Fruit fly (Drosophila melanogaster) whole organism, embryonic: ENCODE results near the gene Tengl1.

Source experiments
- CG10959 ChIP-seq: fragments of 200-800 bp; sonication (Bioruptor generic); IDR thresholded peaks from 2 replicates; pipeline ENCODE4 v1.3.6; 2022; ENCODE audit warnings: missing biosample characterization, missing genetic modification characterization
- CG11398 ChIP-seq: fragments of 200-800 bp; sonication (Bioruptor generic); optimal IDR thresholded peaks from 2 replicates; lab custom pipeline; 2016; ENCODE audit warnings: missing biosample characterization, missing genetic modification characterization
- CG11695 ChIP-seq: fragments of 200-800 bp; sonication (Bioruptor generic); IDR thresholded peaks from 3 replicates; pipeline ENCODE4 v1.3.6; 2022; ENCODE audit warnings: missing biosample characterization, missing genetic modification characterization
- CG12299 ChIP-seq: fragments of 200-800 bp; sonication (Bioruptor generic); optimal IDR thresholded peaks from 2 replicates; lab custom pipeline; 2018; ENCODE audit warnings: missing biosample characterization, mild to moderate bottlenecking, missing genetic modification characterization
- CG13424 ChIP-seq: fragments of 200-800 bp; sonication (Bioruptor generic); optimal IDR thresholded peaks from 2 replicates; lab custom pipeline; 2019; ENCODE audit warnings: missing biosample characterization, mild to moderate bottlenecking, missing genetic modification characterization, moderate library complexity
- CG14965 ChIP-seq: fragments of 200-800 bp; sonication (Bioruptor generic); optimal IDR thresholded peaks from 2 replicates; lab custom pipeline; 2016; ENCODE audit warnings: missing biosample characterization, missing genetic modification characterization, borderline replicate concordance
- CG16863 ChIP-seq: fragments of 200-800 bp; sonication (Bioruptor generic); optimal IDR thresholded peaks from 3 replicates; lab custom pipeline; 2016; ENCODE audit warnings: missing biosample characterization, missing genetic modification characterization
- CG1792 ChIP-seq: fragments of 200-800 bp; sonication (Bioruptor generic); optimal IDR thresholded peaks from 2 replicates; lab custom pipeline; 2016; ENCODE audit warnings: missing biosample characterization, missing genetic modification characterization
- CG18011 ChIP-seq: fragments of 200-800 bp; sonication (Bioruptor generic); optimal IDR thresholded peaks from 2 replicates; lab custom pipeline; 2017; ENCODE audit warnings: missing biosample characterization, missing genetic modification characterization, mild to moderate bottlenecking, moderate library complexity, missing genotype
- CG2129 ChIP-seq: fragments of 200-800 bp; sonication (Bioruptor generic); IDR thresholded peaks from 2 replicates; pipeline ENCODE4 v1.3.6; 2022; ENCODE audit warnings: missing biosample characterization, missing genetic modification characterization; ENCODE audit not compliant: partially characterized antibody
- CG2678 ChIP-seq: fragments of 200-800 bp; sonication (Bioruptor generic); optimal IDR thresholded peaks from 3 replicates; lab custom pipeline; 2019; ENCODE audit warnings: missing biosample characterization, mild to moderate bottlenecking, missing genetic modification characterization, moderate library complexity
- CG4328 ChIP-seq: fragments of 200-800 bp; sonication (Bioruptor generic); optimal IDR thresholded peaks from 3 replicates; lab custom pipeline; 2017; ENCODE audit warnings: missing biosample characterization, missing genetic modification reagents, missing genetic modification characterization
- CG43689 ChIP-seq: fragments of 200-800 bp; sonication (Bioruptor generic); IDR thresholded peaks from 2 replicates; pipeline ENCODE4 v1.3.6; 2022; ENCODE audit warnings: missing biosample characterization, missing genetic modification characterization
- CG7271 ChIP-seq: fragments of 200-800 bp; sonication (Bioruptor generic); optimal IDR thresholded peaks from 2 replicates; lab custom pipeline; 2018; ENCODE audit warnings: missing biosample characterization, mild to moderate bottlenecking, missing genetic modification characterization, moderate library complexity
- CG7839 ChIP-seq: fragments of 200-800 bp; sonication (Bioruptor generic); optimal IDR thresholded peaks from 3 replicates; lab custom pipeline; 2018; ENCODE audit warnings: missing biosample characterization, mild to moderate bottlenecking, missing genetic modification characterization, moderate library complexity
- CG7928 ChIP-seq: fragments of 200-800 bp; sonication (Bioruptor generic); optimal IDR thresholded peaks from 2 replicates; lab custom pipeline; 2017; ENCODE audit warnings: missing biosample characterization, mild to moderate bottlenecking, missing genetic modification characterization
- CG8281 ChIP-seq: fragments of 200-800 bp; sonication (Bioruptor generic); optimal IDR thresholded peaks from 2 replicates; lab custom pipeline; 2018; ENCODE audit warnings: missing biosample characterization, mild to moderate bottlenecking, missing genetic modification characterization, moderate library complexity
- CoRest ChIP-seq: fragments of 200-800 bp; sonication (Bioruptor generic); optimal IDR thresholded peaks from 3 replicates; lab custom pipeline; 2018; ENCODE audit warnings: missing biosample characterization, mild to moderate bottlenecking, missing genetic modification characterization, moderate library complexity
- Dip3 ChIP-seq: fragments of 200-800 bp; sonication (Bioruptor generic); optimal IDR thresholded peaks from 3 replicates; lab custom pipeline; 2016; ENCODE audit warnings: missing biosample characterization, missing genetic modification characterization
- H15 ChIP-seq: fragments of 200-800 bp; sonication (Bioruptor generic); IDR thresholded peaks from 3 replicates; pipeline ENCODE4 v1.3.6; 2022; ENCODE audit warnings: missing biosample characterization, missing genetic modification characterization
- HLH3B ChIP-seq: fragments of 200-800 bp; sonication (Bioruptor generic); IDR thresholded peaks from 2 replicates; pipeline ENCODE4 v1.3.6; 2022; ENCODE audit warnings: missing biosample characterization, missing genetic modification characterization
- HLH4C ChIP-seq: fragments of 200-800 bp; sonication (Bioruptor generic); IDR thresholded peaks from 3 replicates; pipeline ENCODE4 v1.3.6; 2022; ENCODE audit warnings: missing biosample characterization, missing genetic modification characterization; ENCODE audit not compliant: partially characterized antibody
- HLH54F ChIP-seq: fragments of 200-800 bp; sonication (Bioruptor generic); optimal IDR thresholded peaks from 3 replicates; lab custom pipeline; 2016; ENCODE audit warnings: missing biosample characterization, missing genetic modification characterization
- Lhr ChIP-seq: fragments of 200-800 bp; sonication (Bioruptor generic); optimal IDR thresholded peaks from 3 replicates; lab custom pipeline; 2017; ENCODE audit warnings: mild to moderate bottlenecking, missing biosample characterization, missing genetic modification reagents, missing genetic modification characterization
- NC2β ChIP-seq: fragments of 200-800 bp; sonication (Bioruptor generic); optimal IDR thresholded peaks from 2 replicates; lab custom pipeline; 2016; ENCODE audit warnings: missing biosample characterization, missing genetic modification characterization
- NFAT ChIP-seq: fragments of 200-800 bp; sonication (Bioruptor generic); IDR thresholded peaks from 2 replicates; pipeline ENCODE4 v1.3.6; 2022; ENCODE audit warnings: missing biosample characterization, missing genetic modification characterization
- Six4 ChIP-seq: fragments of 200-800 bp; sonication (Bioruptor generic); optimal IDR thresholded peaks from 2 replicates; lab custom pipeline; 2016; ENCODE audit warnings: missing biosample characterization, missing genetic modification characterization
- Taf1 ChIP-seq: fragments of 200-800 bp; sonication (Bioruptor generic); IDR thresholded peaks from 2 replicates; pipeline ENCODE4 v1.3.6; 2022; ENCODE audit warnings: missing biosample characterization, missing genetic modification characterization
- Usf ChIP-seq: fragments of 200-800 bp; sonication (Bioruptor generic); optimal IDR thresholded peaks from 2 replicates; lab custom pipeline; 2017; ENCODE audit warnings: missing genotype, missing biosample characterization, missing genetic modification characterization
- ase ChIP-seq: fragments of 200-800 bp; sonication (Bioruptor generic); IDR thresholded peaks from 3 replicates; pipeline ENCODE4 v1.3.6; 2022; ENCODE audit warnings: missing biosample characterization, missing genetic modification characterization
- cad ChIP-seq: fragments of >200 bp; optimal IDR thresholded peaks from 2 replicates; lab custom pipeline; 2017; ENCODE audit warnings: missing biosample characterization, missing genetic modification characterization
- chn ChIP-seq: fragments of 200-800 bp; sonication (Bioruptor generic); optimal IDR thresholded peaks from 2 replicates; lab custom pipeline; 2016; ENCODE audit warnings: missing biosample characterization, missing genetic modification characterization
- croc ChIP-seq: fragments of 200-800 bp; sonication (Bioruptor generic); conservative IDR thresholded peaks from 3 replicates; pipeline ENCODE4 v1.3.6; 2022; ENCODE audit warnings: missing biosample characterization, missing genetic modification characterization
- cwo ChIP-seq: fragments of 200-800 bp; sonication (Bioruptor generic); optimal IDR thresholded peaks from 3 replicates; lab custom pipeline; 2017; ENCODE audit warnings: missing biosample characterization, missing genetic modification characterization, mild to moderate bottlenecking, moderate library complexity, missing genetic modification reagents
- danr ChIP-seq: fragments of 200-800 bp; sonication (Bioruptor generic); IDR thresholded peaks from 2 replicates; pipeline ENCODE4 v1.3.6; 2022; ENCODE audit warnings: missing biosample characterization, missing genetic modification characterization
- en ChIP-seq: fragments of 200-800 bp; sonication (Bioruptor generic); optimal IDR thresholded peaks from 2 replicates; lab custom pipeline; 2016; ENCODE audit warnings: missing biosample characterization, missing genetic modification characterization
- fd102C ChIP-seq: fragments of 200-800 bp; sonication (Bioruptor generic); optimal IDR thresholded peaks from 2 replicates; lab custom pipeline; 2018; ENCODE audit warnings: missing biosample characterization, mild to moderate bottlenecking, missing genetic modification characterization, moderate library complexity
- gcm ChIP-seq: fragments of 200-800 bp; sonication (Bioruptor generic); optimal IDR thresholded peaks from 2 replicates; lab custom pipeline; 2019; ENCODE audit warnings: missing biosample characterization, mild to moderate bottlenecking, missing genetic modification characterization, moderate library complexity
- h ChIP-seq: fragments of >200 bp; optimal IDR thresholded peaks from 2 replicates; lab custom pipeline; 2017
- her ChIP-seq: fragments of 200-800 bp; sonication (Bioruptor generic); optimal IDR thresholded peaks from 2 replicates; lab custom pipeline; 2016; ENCODE audit warnings: missing biosample characterization, missing genetic modification characterization
- inv ChIP-seq: fragments of 200-800 bp; sonication (Bioruptor generic); IDR thresholded peaks from 2 replicates; pipeline ENCODE4 v1.3.6; 2022; ENCODE audit warnings: missing biosample characterization, missing genetic modification characterization; ENCODE audit not compliant: partially characterized antibody
- knrl ChIP-seq: fragments of 200-800 bp; sonication (Bioruptor generic); IDR thresholded peaks from 3 replicates; pipeline ENCODE4 v1.3.6; 2022; ENCODE audit warnings: missing biosample characterization, missing genetic modification characterization; ENCODE audit not compliant: partially characterized antibody
- lbe ChIP-seq: fragments of 200-800 bp; sonication (Bioruptor generic); optimal IDR thresholded peaks from 2 replicates; lab custom pipeline; 2016; ENCODE audit warnings: missing biosample characterization, mild to moderate bottlenecking, missing genetic modification characterization
- oc ChIP-seq: fragments of 200-800 bp; sonication (Bioruptor generic); optimal IDR thresholded peaks from 2 replicates; lab custom pipeline; 2018; ENCODE audit warnings: missing biosample characterization, mild to moderate bottlenecking, missing genetic modification characterization, moderate library complexity
- peb ChIP-seq: fragments of 200-800 bp; sonication (Bioruptor generic); IDR thresholded peaks from 2 replicates; pipeline ENCODE4 v1.3.6; 2022; ENCODE audit warnings: missing biosample characterization, missing genetic modification characterization
- sd ChIP-seq: fragments of 200-800 bp; sonication (Bioruptor generic); optimal IDR thresholded peaks from 3 replicates; lab custom pipeline; 2018; ENCODE audit warnings: missing biosample characterization, mild to moderate bottlenecking, missing genetic modification characterization, moderate library complexity
- twi ChIP-seq: fragments of 200-800 bp; optimal IDR thresholded peaks from 2 replicates; lab custom pipeline; 2019; ENCODE audit warnings: missing biosample characterization, mild to moderate bottlenecking, missing genetic modification characterization, moderate library complexity
- wek ChIP-seq: fragments of 200-800 bp; sonication (Bioruptor generic); optimal IDR thresholded peaks from 3 replicates; lab custom pipeline; 2018; ENCODE audit warnings: missing biosample characterization, mild to moderate bottlenecking, missing genetic modification characterization, moderate library complexity

Gene Tengl1

DNA sequence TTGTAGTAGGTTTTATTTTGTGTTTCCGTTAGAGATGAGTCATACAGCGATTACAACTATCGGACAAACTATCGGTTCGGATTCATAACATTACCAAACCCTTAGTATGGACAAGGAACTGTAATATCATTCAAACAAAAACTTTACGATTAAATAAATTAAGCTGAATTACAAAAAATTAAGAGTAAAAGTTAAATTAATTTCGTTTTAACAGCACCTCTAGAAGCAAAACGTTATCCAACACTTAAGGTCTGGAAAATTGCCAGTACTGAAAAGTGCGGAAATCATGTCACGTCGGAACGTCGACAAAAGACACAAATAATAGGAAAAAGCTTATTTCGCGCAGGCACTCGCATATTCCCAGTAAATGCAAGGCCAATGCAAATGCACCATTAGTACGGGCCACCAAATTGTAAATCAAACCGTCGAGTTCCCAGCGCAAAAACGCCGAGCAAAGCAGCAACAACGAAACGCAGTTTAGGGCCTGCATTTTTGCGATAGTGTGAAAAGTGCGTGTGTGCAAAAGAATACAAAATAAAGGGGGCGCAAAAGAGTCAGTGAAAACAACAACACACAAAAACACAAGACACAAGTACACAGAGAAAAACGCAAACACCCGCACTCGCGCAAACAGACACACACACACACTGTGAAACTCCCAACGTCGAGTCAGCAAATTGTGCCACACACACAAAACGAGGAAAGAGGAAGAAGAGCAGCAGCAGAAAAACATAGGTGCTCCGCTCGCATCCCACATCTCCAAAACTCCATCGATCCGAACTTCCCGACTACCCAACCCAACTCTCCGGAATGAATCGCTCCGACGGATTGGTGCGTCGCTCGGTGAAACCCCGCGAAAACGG lies 13.9 kb downstream of the Tengl1 start, which contains the start of the genes CG15387 and sau (continued):
- TF ChIP-seq Dip3 (GFP tag; lab: Kevin White, UChicago) = peak; percentile 90
- peak; percentile 79 for TF ChIP-seq HLH3B (GFP tag; lab: Robert Waterston, UW)
- peak; percentile 77 for TF ChIP-seq en
- peak; percentile 76; the same call in 2 of the 3 replicates for TF ChIP-seq H15 (GFP tag; lab: Robert Waterston, UW)
- TF ChIP-seq fd102C (GFP tag; lab: Kevin White, UChicago) = no peak
- TF ChIP-seq CG11398 (GFP tag; lab: Kevin White, UChicago) = peak; percentile 51
- peak; percentile 71 for TF ChIP-seq CG18011 (GFP tag; lab: Kevin White, UChicago)
- TF ChIP-seq CG7839 (tag; lab: Kevin White, UChicago) = peak; percentile 85
- TF ChIP-seq CG12299 (tag; lab: Kevin White, UChicago) = peak; percentile 86
- TF ChIP-seq Usf (GFP tag; lab: Kevin White, UChicago) = peak; percentile 64
- TF ChIP-seq h = no peak
- peak; percentile 78 for TF ChIP-seq twi
- peak; percentile 54 for TF ChIP-seq CG7928 (GFP tag; lab: Kevin White, UChicago)
- TF ChIP-seq CG13424 (tag; lab: Kevin White, UChicago) = peak; percentile 90
- peak; percentile 88 for TF ChIP-seq CG2678 (tag; lab: Kevin White, UChicago)
- peak; percentile 90 for TF ChIP-seq NC2β (GFP tag; lab: Kevin White, UChicago)
- TF ChIP-seq CG11695 = peak; percentile 62; the same call in 1 of the 3 replicates
- TF ChIP-seq chn (GFP tag; lab: Kevin White, UChicago) = peak; percentile 93
- TF ChIP-seq gcm (GFP tag; lab: Kevin White, UChicago) = peak; percentile 68
- TF ChIP-seq Six4 (GFP tag; lab: Kevin White, UChicago) = peak; percentile 81
- peak; percentile 69; the same call in 1 of the 2 replicates for TF ChIP-seq Taf1 (GFP tag; lab: Robert Waterston, UW)
- peak; percentile 92 for TF ChIP-seq CG16863 (GFP tag; lab: Kevin White, UChicago)
- peak; percentile 55; the same call in 1 of the 2 replicates for TF ChIP-seq peb (GFP tag; lab: Robert Waterston, UW)
- no peak for TF ChIP-seq CG14965
- peak; percentile 50 for TF ChIP-seq CG8281 (tag; lab: Kevin White, UChicago)
- peak; percentile 90 for TF ChIP-seq inv (GFP tag; lab: Robert Waterston, UW)
- TF ChIP-seq CG7271 (tag; lab: Kevin White, UChicago) = peak; percentile 19
- TF ChIP-seq HLH54F (GFP tag; lab: Kevin White, UChicago) = peak; percentile 93
- TF ChIP-seq oc = peak; percentile 60
- TF ChIP-seq CG10959 (GFP tag; lab: Robert Waterston, UW) = peak; percentile 65
- peak; percentile 90 for TF ChIP-seq lbe (GFP tag; lab: Kevin White, UChicago)
- TF ChIP-seq CG4328 (GFP tag; lab: Kevin White, UChicago) = peak; percentile 88
- TF ChIP-seq knrl (GFP tag; lab: Robert Waterston, UW) = peak; percentile 92
- peak; percentile 65 for TF ChIP-seq cwo
- TF ChIP-seq CG1792 (GFP tag; lab: Kevin White, UChicago) = peak; percentile 77
- TF ChIP-seq wek (GFP tag; lab: Kevin White, UChicago) = peak; percentile 48
- TF ChIP-seq danr (GFP tag; lab: Robert Waterston, UW) = peak; percentile 58
- peak; percentile 65 for TF ChIP-seq croc (GFP tag; lab: Robert Waterston, UW)
- TF ChIP-seq her = peak; percentile 83
- peak; percentile 68 for TF ChIP-seq sd (tag; lab: Kevin White, UChicago)
- peak; percentile 64 for TF ChIP-seq CG43689 (GFP tag; lab: Robert Waterston, UW)
- TF ChIP-seq NFAT = no peak; the same call in none of the 2 replicates
- peak; percentile 76 for TF ChIP-seq Lhr (GFP tag; lab: Kevin White, UChicago)
- peak; percentile 68; the same call in 2 of the 3 replicates for TF ChIP-seq ase (GFP tag; lab: Robert Waterston, UW)
- peak; percentile 89 for TF ChIP-seq CG2129 (GFP tag; lab: Robert Waterston, UW)
- TF ChIP-seq CoRest (tag; lab: Kevin White, UChicago) = peak; percentile 91
- TF ChIP-seq cad (GFP tag; lab: Kevin White, UChicago) = no peak
- TF ChIP-seq HLH4C (GFP tag; lab: Robert Waterston, UW) = peak; percentile 89
